Fruit fly (Drosophila melanogaster) whole organism, pupa: Measurements from ENCODE around the gene CG13126.
A peak's percentile ranks its signal among the peaks of the same experiment; 100 is the strongest.

Experiments
- CG10348 ChIP-seq: fragments of 200-800 bp; sonication (Bioruptor generic); IDR thresholded peaks from 2 replicates; pipeline ENCODE4 v1.3.6; 2022; ENCODE audit warnings: missing biosample characterization, missing genetic modification characterization
- CG12605 ChIP-seq: fragments of 200-800 bp; sonication (Bioruptor generic); IDR thresholded peaks from 2 replicates; pipeline ENCODE4 v1.3.6; 2022; ENCODE audit warnings: missing biosample characterization, missing genetic modification characterization
- CG13204 ChIP-seq: fragments of 200-800 bp; sonication (Bioruptor generic); optimal IDR thresholded peaks from 2 replicates; lab custom pipeline; 2018; ENCODE audit warnings: missing biosample characterization, mild to moderate bottlenecking, missing genetic modification characterization, moderate library complexity
- CG14655 ChIP-seq: fragments of 200-800 bp; sonication (Bioruptor generic); optimal IDR thresholded peaks from 3 replicates; lab custom pipeline; 2017; ENCODE audit warnings: mild to moderate bottlenecking, missing biosample characterization, missing genetic modification reagents, missing genetic modification characterization
- CG15710 ChIP-seq: fragments of 200-800 bp; sonication (Bioruptor generic); optimal IDR thresholded peaks from 2 replicates; lab custom pipeline; 2018; ENCODE audit warnings: missing biosample characterization, mild to moderate bottlenecking, missing genetic modification characterization, moderate library complexity
- CG17806 ChIP-seq: fragments of 200-800 bp; sonication (Bioruptor generic); optimal IDR thresholded peaks from 2 replicates; lab custom pipeline; 2018; ENCODE audit warnings: missing biosample characterization, mild to moderate bottlenecking, missing genetic modification characterization, moderate library complexity
- CG32121 ChIP-seq: fragments of 200-800 bp; sonication (Bioruptor generic); IDR thresholded peaks from 2 replicates; pipeline ENCODE4 v1.3.6; 2022; ENCODE audit warnings: missing biosample characterization, missing genetic modification characterization
- CG34367 ChIP-seq: fragments of 200-800 bp; sonication (Bioruptor generic); optimal IDR thresholded peaks from 2 replicates; lab custom pipeline; 2018; ENCODE audit warnings: missing biosample characterization, mild to moderate bottlenecking, missing genetic modification characterization
- CG4496 ChIP-seq: fragments of 200-800 bp; sonication (Bioruptor generic); IDR thresholded peaks from 3 replicates; pipeline ENCODE4 v1.3.6; 2022; ENCODE audit warnings: missing biosample characterization, missing genetic modification characterization
- CG8159 ChIP-seq: fragments of 200-800 bp; sonication (Bioruptor generic); optimal IDR thresholded peaks from 3 replicates; lab custom pipeline; 2018; ENCODE audit warnings: missing biosample characterization, mild to moderate bottlenecking, missing genetic modification characterization, moderate library complexity
- CG8301 ChIP-seq: fragments of 200-800 bp; sonication (Bioruptor generic); optimal IDR thresholded peaks from 2 replicates; lab custom pipeline; 2018; ENCODE audit warnings: missing biosample characterization, mild to moderate bottlenecking, missing genetic modification characterization
- CG9948 ChIP-seq: fragments of 200-800 bp; sonication (Bioruptor generic); optimal IDR thresholded peaks from 2 replicates; lab custom pipeline; 2018; ENCODE audit warnings: missing biosample characterization, mild to moderate bottlenecking, missing genetic modification characterization, moderate library complexity
- D1 ChIP-seq: fragments of 200-800 bp; sonication (Bioruptor generic); optimal IDR thresholded peaks from 2 replicates; lab custom pipeline; 2018; ENCODE audit warnings: missing biosample characterization, mild to moderate bottlenecking, missing genetic modification characterization, moderate library complexity
- EcR ChIP-seq: fragments of 200-800 bp; sonication (Bioruptor generic); optimal IDR thresholded peaks from 3 replicates; lab custom pipeline; 2019; ENCODE audit warnings: missing biosample characterization, missing genetic modification characterization, mild to moderate bottlenecking, moderate library complexity, missing genetic modification reagents
- Ets98B ChIP-seq: fragments of 200-800 bp; sonication (Bioruptor generic); IDR thresholded peaks from 2 replicates; pipeline ENCODE4 v1.3.6; 2022; ENCODE audit warnings: missing biosample characterization, missing genetic modification characterization
- Pif1A ChIP-seq: fragments of 200-800 bp; sonication (Bioruptor generic); optimal IDR thresholded peaks from 3 replicates; lab custom pipeline; 2016; ENCODE audit warnings: missing biosample characterization, missing genetic modification characterization
- Pif1B ChIP-seq: fragments of 200-800 bp; sonication (Bioruptor generic); optimal IDR thresholded peaks from 3 replicates; lab custom pipeline; 2016; ENCODE audit warnings: missing biosample characterization, missing genetic modification characterization
- Snoo ChIP-seq: fragments of 200-800 bp; sonication (Bioruptor generic); optimal IDR thresholded peaks from 3 replicates; lab custom pipeline; 2017; ENCODE audit warnings: missing biosample characterization, mild to moderate bottlenecking, missing genetic modification characterization, inconsistent platforms
- fd96Ca ChIP-seq: fragments of 200-800 bp; sonication (Bioruptor generic); IDR thresholded peaks from 3 replicates; pipeline ENCODE4 v1.3.6; 2022; ENCODE audit warnings: missing biosample characterization, missing genetic modification characterization
- gl ChIP-seq: fragments of 200-800 bp; sonication (Bioruptor generic); optimal IDR thresholded peaks from 2 replicates; lab custom pipeline; 2018; ENCODE audit warnings: missing biosample characterization, mild to moderate bottlenecking, missing genetic modification characterization
- rn ChIP-seq: fragments of 200-800 bp; sonication (Bioruptor generic); IDR thresholded peaks from 2 replicates; pipeline ENCODE4 v1.3.6; 2022; ENCODE audit warnings: missing biosample characterization, missing genetic modification characterization

Gene CG13126

dm6 chr2L:9915011-9915850 is 38.8 kb downstream of the CG13126 start, which contains the start of gene yip2:
Gene yip2, plus strand, starts transcription at chr2L:9915253.
- TF ChIP-seq Snoo (tag; lab: Kevin White, UChicago) (peak; percentile 98), CG12605 (peak; percentile 97), Ets98B (GFP tag; lab: Robert Waterston, UW) (peak; percentile 91), CG8301 (peak; percentile 96), EcR (peak; percentile 81), fd96Ca (GFP tag; lab: Robert Waterston, UW) (peak; percentile 92), CG17806 (tag; lab: Kevin White, UChicago) (peak; percentile 89), CG13204 (GFP tag; lab: Kevin White, UChicago) (peak; percentile 100), CG4496 (GFP tag; lab: Robert Waterston, UW) (peak; percentile 92), CG10348 (no peak), Pif1B (GFP tag; lab: Kevin White, UChicago) (peak; percentile 99), rn (GFP tag; lab: Robert Waterston, UW) (peak; percentile 66; the same call in 1 of the 2 replicates), CG8159 (tag; lab: Kevin White, UChicago) (peak; percentile 93), CG32121 (peak; percentile 96), Pif1A (GFP tag; lab: Kevin White, UChicago) (peak; percentile 98), gl (peak; percentile 100), CG34367 (tag; lab: Kevin White, UChicago) (peak; percentile 94), CG14655 (GFP tag; lab: Kevin White, UChicago) (peak; percentile 98), CG9948 (tag; lab: Kevin White, UChicago) (peak; percentile 77), CG15710 (tag; lab: Kevin White, UChicago) (peak; percentile 87), D1 (peak; percentile 54)

DNA sequence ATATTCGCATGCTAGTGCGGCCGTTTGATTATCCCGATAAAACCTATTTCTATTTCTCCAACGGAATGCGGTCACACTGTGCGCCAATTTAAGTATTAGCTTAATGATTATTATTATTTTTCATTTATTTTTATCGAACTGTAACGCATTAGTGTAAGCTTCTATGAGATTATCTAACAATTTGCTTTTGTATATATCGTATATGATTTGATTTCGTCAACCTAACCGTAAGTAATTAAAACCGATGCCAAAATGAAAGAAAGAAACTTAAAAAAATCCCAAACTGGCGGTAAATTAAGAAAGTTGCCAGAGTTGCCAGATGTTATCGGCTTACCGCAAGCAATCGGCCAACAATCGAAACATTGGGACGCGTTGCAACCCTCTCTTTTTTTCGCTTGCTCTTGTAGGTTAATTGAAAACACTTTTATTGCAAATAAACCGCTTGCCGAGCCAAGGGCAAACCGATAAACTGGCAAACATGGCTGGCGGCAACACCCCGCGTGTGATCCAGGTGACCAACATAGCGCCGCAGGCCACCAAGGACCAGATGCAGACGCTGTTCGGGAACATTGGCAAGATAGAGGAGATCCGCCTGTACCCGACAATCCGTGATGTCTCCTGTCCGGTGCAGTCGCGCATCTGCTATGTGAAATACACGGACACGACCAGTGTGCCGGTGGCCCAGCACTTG is 41.3 kb downstream of the CG13126 start, which contains the start of the genes Etl1 and Srp54:
Gene Etl1 (minus strand): TSS at position 39 of the 691 bp plus-strand sequence.
Gene Srp54 (plus strand): TSS at position 342 of the 691 bp plus-strand sequence.
- TF ChIP-seq CG32121 (no peak), EcR (no peak), CG14655 (GFP tag; lab: Kevin White, UChicago) (no peak), Pif1B (GFP tag; lab: Kevin White, UChicago) (no peak), CG17806 (tag; lab: Kevin White, UChicago) (no peak), CG4496 (GFP tag; lab: Robert Waterston, UW) (no peak), CG12605 (no peak), gl (no peak), CG13204 (GFP tag; lab: Kevin White, UChicago) (no peak), CG8301 (no peak), fd96Ca (GFP tag; lab: Robert Waterston, UW) (no peak), Pif1A (GFP tag; lab: Kevin White, UChicago) (no peak), CG10348 (no peak), Snoo (tag; lab: Kevin White, UChicago) (no peak), Ets98B (GFP tag; lab: Robert Waterston, UW) (no peak), rn (GFP tag; lab: Robert Waterston, UW) (no peak), D1 (no peak), CG8159 (tag; lab: Kevin White, UChicago) (no peak)

DNA sequence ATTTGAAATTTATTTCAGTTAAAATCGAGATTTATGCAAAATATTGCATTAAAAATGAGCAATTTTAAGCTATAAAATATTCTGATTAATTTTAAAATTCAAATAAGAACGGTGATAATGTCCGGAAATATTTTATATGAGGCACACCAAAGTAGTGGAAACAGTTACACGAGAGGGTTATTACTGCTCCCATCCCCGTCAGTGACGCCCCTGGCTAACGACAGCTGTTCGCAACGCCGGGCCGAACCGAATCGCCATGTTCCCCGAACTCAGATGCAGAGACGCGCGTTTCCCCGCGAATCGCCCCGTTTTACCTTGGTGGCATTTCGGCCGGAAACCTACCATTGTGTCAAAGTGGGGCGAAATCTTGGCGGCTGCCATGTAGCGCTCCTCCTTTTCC is 42.2 kb downstream of the CG13126 start:
- TF ChIP-seq Pif1A (GFP tag; lab: Kevin White, UChicago) (peak; percentile 39), Pif1B (GFP tag; lab: Kevin White, UChicago) (no peak), Snoo (tag; lab: Kevin White, UChicago) (peak; percentile 10), CG17806 (tag; lab: Kevin White, UChicago) (peak; percentile 5), CG4496 (GFP tag; lab: Robert Waterston, UW) (peak; percentile 73), CG8301 (peak; percentile 0), EcR (no peak), rn (GFP tag; lab: Robert Waterston, UW) (no peak), CG12605 (0 out of 2 replicates have a peak, but pooled peaks have one; percentile 17), CG10348 (no peak), CG34367 (tag; lab: Kevin White, UChicago) (no peak), CG13204 (GFP tag; lab: Kevin White, UChicago) (no peak), CG32121 (peak; percentile 50; the same call in 1 of the 2 replicates), CG14655 (GFP tag; lab: Kevin White, UChicago) (no peak), fd96Ca (GFP tag; lab: Robert Waterston, UW) (peak; percentile 63; the same call in 2 of the 3 replicates), Ets98B (GFP tag; lab: Robert Waterston, UW) (peak; percentile 76)

DNA sequence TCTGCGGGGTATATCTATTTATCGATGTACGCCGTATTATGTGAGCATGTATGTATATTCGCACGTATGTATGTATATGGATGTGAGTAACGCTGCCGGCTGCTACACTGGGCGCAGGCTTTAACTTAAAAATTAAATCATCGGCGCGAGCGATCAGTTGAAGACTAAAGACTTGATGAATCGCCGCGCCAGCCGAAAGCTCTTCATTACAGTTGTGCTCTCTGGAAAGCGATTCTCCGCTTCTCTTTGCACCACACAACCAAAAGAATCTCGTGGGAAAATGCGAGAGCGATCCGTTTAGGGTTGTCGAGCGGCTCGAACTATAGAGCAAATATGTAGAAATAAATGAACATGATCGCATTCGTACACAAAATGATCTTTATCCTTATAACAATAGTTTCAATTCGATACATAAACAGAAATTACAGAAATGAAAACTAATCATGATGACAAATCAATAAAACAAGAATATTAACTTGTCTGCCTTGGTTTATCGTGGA is 45.5 kb downstream of the CG13126 start, which contains the start of gene CG13124:
Gene CG13124 (minus strand): TSS at position 166 of the 500 bp plus-strand sequence.
- TF ChIP-seq EcR, result no peak
- TF ChIP-seq Pif1A (GFP tag; lab: Kevin White, UChicago), result peak; percentile 19
- no peak for TF ChIP-seq CG32121
- no peak for TF ChIP-seq CG34367 (tag; lab: Kevin White, UChicago)
- peak; percentile 8 for TF ChIP-seq CG13204 (GFP tag; lab: Kevin White, UChicago)
- TF ChIP-seq Ets98B (GFP tag; lab: Robert Waterston, UW), result peak; percentile 51; the same call in 1 of the 2 replicates
- TF ChIP-seq rn (GFP tag; lab: Robert Waterston, UW), result no peak
- TF ChIP-seq D1, result no peak
- peak; percentile 9 for TF ChIP-seq CG8301
- no peak for TF ChIP-seq fd96Ca (GFP tag; lab: Robert Waterston, UW)
- no peak for TF ChIP-seq gl
- TF ChIP-seq CG8159 (tag; lab: Kevin White, UChicago), result peak; percentile 25
- TF ChIP-seq CG14655 (GFP tag; lab: Kevin White, UChicago), result peak; percentile 17
- no peak for TF ChIP-seq CG17806 (tag; lab: Kevin White, UChicago)
- TF ChIP-seq Pif1B (GFP tag; lab: Kevin White, UChicago), result no peak
- no peak for TF ChIP-seq CG10348
- TF ChIP-seq CG15710 (tag; lab: Kevin White, UChicago), result no peak
- TF ChIP-seq CG4496 (GFP tag; lab: Robert Waterston, UW), result no peak
- TF ChIP-seq Snoo (tag; lab: Kevin White, UChicago), result peak; percentile 21
- peak; percentile 65 for TF ChIP-seq CG12605
